Worm (Caenorhabditis elegans) whole organism, young adult: Measurements from ENCODE around the gene C30H6.12.

Experiments used
- B0261.1 ChIP-seq: sonication (generic microtip); optimal IDR thresholded peaks from 2 replicates; lab custom pipeline; 2016; ENCODE audit warnings: mild to moderate bottlenecking, missing genetic modification characterization, moderate library complexity, missing compliant biosample characterization
- F49E8.2 ChIP-seq: sonication (generic microtip); optimal IDR thresholded peaks from 3 replicates; lab custom pipeline; 2017; ENCODE audit warnings: missing genetic modification characterization, mild to moderate bottlenecking, missing compliant biosample characterization, antibody characterized with exemption, moderate library complexity; ENCODE audit not compliant: insufficient read depth
- Y79H2A.3 ChIP-seq: fragments of 200-800 bp; sonication (Bioruptor generic); conservative IDR thresholded peaks from 2 replicates; pipeline ENCODE4 v1.3.6; 2022; ENCODE audit warnings: missing genetic modification reagents, missing genetic modification characterization, missing compliant biosample characterization
- Y95B8A.8 ChIP-seq: fragments of 200-800 bp; sonication (Bioruptor generic); IDR thresholded peaks from 2 replicates; pipeline ENCODE4 v1.3.6; 2022; ENCODE audit warnings: missing genetic modification reagents, missing genetic modification characterization, missing compliant biosample characterization
- ama-1 ChIP-seq, 3 experiments: fragments of 150-350 bp in 1 of 3; sonication (generic microtip) in 2 of 3; optimal IDR thresholded peaks; 2 replicates each; lab custom pipeline; 2014 to 2018; ENCODE audit warnings: missing biosample characterization in 2 of 3, missing genetic modification characterization in 2 of 3, missing genetic modification reagents in 2 of 3
- ccch-3 ChIP-seq: fragments of 200-800 bp; sonication (Bioruptor generic); optimal IDR thresholded peaks from 2 replicates; lab custom pipeline; 2018; ENCODE audit warnings: mild to moderate bottlenecking, missing genetic modification characterization, missing compliant biosample characterization
- die-1 ChIP-seq: sonication (generic microtip); optimal IDR thresholded peaks from 2 replicates; lab custom pipeline; 2016; ENCODE audit warnings: missing genotype, mild to moderate bottlenecking, missing genetic modification characterization, missing compliant biosample characterization
- fkh-3 ChIP-seq: sonication (generic microtip); optimal IDR thresholded peaks from 2 replicates; lab custom pipeline; 2016; ENCODE audit warnings: mild to moderate bottlenecking, missing genetic modification characterization, missing compliant biosample characterization
- rec-8 ChIP-seq, 2 experiments: sonication (generic microtip); optimal IDR thresholded peaks; 2 replicates each; lab custom pipeline; 2016; ENCODE audit warnings: mild to moderate bottlenecking in 2 of 2, missing genetic modification characterization in 2 of 2, missing genetic modification reagents in 2 of 2, missing genotype in 2 of 2, missing biosample characterization in 1 of 2, missing compliant biosample characterization in 1 of 2, moderate library complexity in 1 of 2
- ztf-25 ChIP-seq: fragments of 200-800 bp; sonication (Bioruptor generic); IDR thresholded peaks from 2 replicates; pipeline ENCODE4 v1.3.6; 2022; ENCODE audit warnings: missing genetic modification reagents, missing genetic modification characterization, missing compliant biosample characterization

ce11 chrIV:17387442-17387967 lies 4.4 kb downstream of the C30H6.12 start, which contains the start of gene T02D1.8:
- TF ChIP-seq Y79H2A.3 (GFP tag; lab: Robert Waterston, UW) (no peak), ztf-25 (GFP tag; lab: Robert Waterston, UW) (no peak), F49E8.2 (tag; lab: Kevin White, UChicago) (no peak), rec-8 (tag; optimal IDR thresholded peaks at IDR 0.05; lab: Kevin White, UChicago) (no peak), fkh-3 (no peak), ccch-3 (GFP tag; lab: Kevin White, UChicago) (no peak), Y95B8A.8 (GFP tag; lab: Robert Waterston, UW) (no peak), ama-1 (optimal IDR thresholded peaks at IDR 0.05; lab: Kevin White, UChicago) (no peak), ama-1 (GFP tag; optimal IDR thresholded peaks at IDR 0.05; lab: Kevin White, UChicago) (no peak), die-1 (tag; lab: Kevin White, UChicago) (no peak), B0261.1 (tag; lab: Kevin White, UChicago) (no peak)
